Worm (Caenorhabditis elegans) whole organism, young adult: ENCODE results near the gene zip-8.

Experiments
- B0336.3 ChIP-seq: fragments of 200-800 bp; sonication (Bioruptor generic); IDR thresholded peaks from 2 replicates; pipeline ENCODE4 v1.3.6; 2022; ENCODE audit warnings: missing genetic modification characterization, missing compliant biosample characterization
- C06A6.2 ChIP-seq: fragments of 200-800 bp; sonication (Bioruptor generic); conservative IDR thresholded peaks from 2 replicates; pipeline ENCODE4 v1.3.6; 2022; ENCODE audit warnings: missing genetic modification characterization, missing compliant biosample characterization
- C17E4.6 ChIP-seq: fragments of 200-800 bp; sonication (Bioruptor generic); IDR thresholded peaks from 2 replicates; pipeline ENCODE4 v1.3.6; 2022; ENCODE audit warnings: missing genetic modification reagents, missing genetic modification characterization, missing compliant biosample characterization
- F22D6.2 ChIP-seq: sonication (generic microtip); optimal IDR thresholded peaks from 2 replicates; lab custom pipeline; 2016; ENCODE audit warnings: mild to moderate bottlenecking, missing genetic modification characterization, missing compliant biosample characterization
- F33H1.4 ChIP-seq: fragments of 200-800 bp; sonication (Bioruptor generic); IDR thresholded peaks from 2 replicates; pipeline ENCODE4 v1.3.6; 2022; ENCODE audit warnings: missing genetic modification reagents, missing genetic modification characterization, missing compliant biosample characterization
- K12H6.12 ChIP-seq: fragments of 200-800 bp; sonication (Bioruptor generic); optimal IDR thresholded peaks from 2 replicates; lab custom pipeline; 2018; ENCODE audit warnings: mild to moderate bottlenecking, missing genetic modification characterization, missing compliant biosample characterization
- T07F8.4 ChIP-seq: sonication (generic microtip); optimal IDR thresholded peaks from 2 replicates; lab custom pipeline; 2016; ENCODE audit warnings: mild to moderate bottlenecking, missing genetic modification characterization, moderate library complexity, missing compliant biosample characterization
- T26A5.8 ChIP-seq: sonication (generic microtip); optimal IDR thresholded peaks from 2 replicates; lab custom pipeline; 2016; ENCODE audit warnings: missing genetic modification characterization, missing compliant biosample characterization
- Y53G8AR.9 ChIP-seq: fragments of 200-800 bp; sonication (Bioruptor generic); conservative IDR thresholded peaks from 2 replicates; pipeline ENCODE4 v1.3.6; 2022; ENCODE audit warnings: missing genetic modification reagents, missing genetic modification characterization, missing compliant biosample characterization
- Y79H2A.3 ChIP-seq: fragments of 200-800 bp; sonication (Bioruptor generic); conservative IDR thresholded peaks from 2 replicates; pipeline ENCODE4 v1.3.6; 2022; ENCODE audit warnings: missing genetic modification reagents, missing genetic modification characterization, missing compliant biosample characterization
- Y95B8A.8 ChIP-seq: fragments of 200-800 bp; sonication (Bioruptor generic); IDR thresholded peaks from 2 replicates; pipeline ENCODE4 v1.3.6; 2022; ENCODE audit warnings: missing genetic modification reagents, missing genetic modification characterization, missing compliant biosample characterization
- ama-1 ChIP-seq, 3 experiments: fragments of 150-350 bp in 1 of 3; sonication (generic microtip) in 2 of 3; optimal IDR thresholded peaks; 2 replicates each; lab custom pipeline; 2014 to 2018; ENCODE audit warnings: missing biosample characterization in 2 of 3, missing genetic modification characterization in 2 of 3, missing genetic modification reagents in 2 of 3
- bed-1 ChIP-seq: fragments of 200-800 bp; sonication (Bioruptor generic); IDR thresholded peaks from 2 replicates; pipeline ENCODE4 v1.3.6; 2022; ENCODE audit warnings: missing genetic modification reagents, missing genetic modification characterization, missing compliant biosample characterization
- cebp-1 ChIP-seq, 2 experiments: fragments of 200-800 bp in 1 of 2; sonication (Bioruptor generic) in 1 of 2; sonication (generic microtip) in 1 of 2; IDR thresholded peaks in 1 of 2; optimal IDR thresholded peaks in 1 of 2; 2 replicates each; pipeline versions ENCODE4 v1.3.6 to Lab custom; 2017 to 2022; ENCODE audit warnings: missing compliant biosample characterization in 2 of 2, missing genetic modification characterization in 2 of 2, mild to moderate bottlenecking in 1 of 2, missing genetic modification reagents in 1 of 2, moderate library complexity in 1 of 2
- ceh-100 ChIP-seq: fragments of 200-800 bp; sonication (Bioruptor generic); IDR thresholded peaks from 2 replicates; pipeline ENCODE4 v1.3.6; 2022; ENCODE audit warnings: missing genetic modification reagents, missing genetic modification characterization, missing compliant biosample characterization
- ceh-79 ChIP-seq: sonication (generic microtip); optimal IDR thresholded peaks from 2 replicates; lab custom pipeline; 2017; ENCODE audit warnings: mild to moderate bottlenecking, missing genetic modification characterization, missing compliant biosample characterization
- dox-1 ChIP-seq: fragments of 200-800 bp; sonication (Bioruptor generic); IDR thresholded peaks from 2 replicates; pipeline ENCODE4 v1.3.6; 2022; ENCODE audit warnings: missing genetic modification reagents, missing genetic modification characterization, missing compliant biosample characterization
- dpff-1 ChIP-seq: sonication (generic microtip); optimal IDR thresholded peaks from 2 replicates; lab custom pipeline; 2017; ENCODE audit warnings: mild to moderate bottlenecking, missing genetic modification characterization, missing compliant biosample characterization
- ets-4 ChIP-seq: fragments of 200-800 bp; sonication (Bioruptor generic); optimal IDR thresholded peaks from 2 replicates; lab custom pipeline; 2018; ENCODE audit warnings: mild to moderate bottlenecking, missing genetic modification characterization, missing compliant biosample characterization
- him-1 ChIP-seq: sonication (generic microtip); optimal IDR thresholded peaks from 2 replicates; lab custom pipeline; 2016; ENCODE audit warnings: missing genotype, missing genetic modification reagents, missing genetic modification characterization, missing compliant biosample characterization
- hmg-1.2 ChIP-seq: fragments of 200-800 bp; sonication (Bioruptor generic); IDR thresholded peaks from 2 replicates; pipeline ENCODE4 v1.3.6; 2022; ENCODE audit warnings: missing genetic modification reagents, missing genetic modification characterization, missing compliant biosample characterization
- hrde-1 ChIP-seq: sonication (generic microtip); optimal IDR thresholded peaks from 2 replicates; lab custom pipeline; 2016; ENCODE audit warnings: missing genetic modification characterization, mild to moderate bottlenecking, missing compliant biosample characterization, moderate library complexity, missing genotype, missing genetic modification reagents, borderline replicate concordance
- lin-26 ChIP-seq: fragments of 200-800 bp; sonication (Bioruptor generic); IDR thresholded peaks from 2 replicates; pipeline ENCODE4 v1.3.6; 2022; ENCODE audit warnings: missing genetic modification reagents, missing genetic modification characterization, missing compliant biosample characterization
- nfya-1 ChIP-seq: sonication (generic microtip); optimal IDR thresholded peaks from 2 replicates; lab custom pipeline; 2017; ENCODE audit warnings: antibody characterized with exemption, missing compliant biosample characterization, missing genetic modification characterization, borderline replicate concordance; ENCODE audit not compliant: insufficient read depth
- nhr-80 ChIP-seq: sonication (generic microtip); optimal IDR thresholded peaks from 2 replicates; lab custom pipeline; 2016; ENCODE audit warnings: missing genetic modification characterization, missing compliant biosample characterization
- nhr-90 ChIP-seq: sonication (generic microtip); optimal IDR thresholded peaks from 2 replicates; lab custom pipeline; 2016; ENCODE audit warnings: missing genotype, mild to moderate bottlenecking, missing genetic modification characterization, missing compliant biosample characterization
- pbrm-1 ChIP-seq: fragments of 200-800 bp; sonication (Bioruptor generic); IDR thresholded peaks from 2 replicates; pipeline ENCODE4 v1.3.6; 2022; ENCODE audit warnings: missing genetic modification reagents, missing genetic modification characterization, missing compliant biosample characterization
- snpc-1.3 ChIP-seq: sonication (generic microtip); optimal IDR thresholded peaks from 2 replicates; lab custom pipeline; 2017; ENCODE audit warnings: missing genetic modification characterization, mild to moderate bottlenecking, missing compliant biosample characterization, antibody characterized with exemption, moderate library complexity, missing genotype, missing genetic modification reagents; ENCODE audit not compliant: insufficient read depth
- snpc-3.4 ChIP-seq: sonication (generic microtip); optimal IDR thresholded peaks from 2 replicates; lab custom pipeline; 2017; ENCODE audit warnings: missing genetic modification characterization, mild to moderate bottlenecking, missing compliant biosample characterization, antibody characterized with exemption, moderate library complexity, missing genotype, missing genetic modification reagents
- snpc-4 ChIP-seq, 5 experiments: fragments of 150-350 bp in 1 of 5; sonication (generic microtip) in 4 of 5; optimal IDR thresholded peaks; 2 replicates each; lab custom pipeline; 2014 to 2018; ENCODE audit warnings: missing genetic modification characterization in 5 of 5, missing biosample characterization in 3 of 5, antibody characterized with exemption in 2 of 5, mild to moderate bottlenecking in 2 of 5, missing compliant biosample characterization in 2 of 5, missing genotype in 2 of 5, moderate library complexity in 2 of 5, missing genetic modification reagents in 1 of 5
- sptf-2 ChIP-seq: fragments of 200-800 bp; sonication (Bioruptor generic); optimal IDR thresholded peaks from 2 replicates; lab custom pipeline; 2018; ENCODE audit warnings: mild to moderate bottlenecking, missing genetic modification characterization, missing compliant biosample characterization
- tbp1 ChIP-seq: fragments of 200-800 bp; sonication (Bioruptor generic); optimal IDR thresholded peaks from 2 replicates; lab custom pipeline; 2018; ENCODE audit warnings: mild to moderate bottlenecking, missing genetic modification characterization, missing compliant biosample characterization
- tbx-9 ChIP-seq: sonication (generic microtip); optimal IDR thresholded peaks from 2 replicates; lab custom pipeline; 2016; ENCODE audit warnings: borderline replicate concordance, missing genetic modification characterization, inconsistent platforms, missing compliant biosample characterization
- unc-130 ChIP-seq: sonication (generic microtip); optimal IDR thresholded peaks from 2 replicates; lab custom pipeline; 2016; ENCODE audit warnings: missing genetic modification reagents, missing genetic modification characterization, missing compliant biosample characterization
- xnd-1 ChIP-seq: sonication (generic microtip); optimal IDR thresholded peaks from 2 replicates; lab custom pipeline; 2016; ENCODE audit warnings: missing genotype, missing genetic modification reagents, missing genetic modification characterization, missing compliant biosample characterization

zip-8 gene

ce11 chrIII:6444335-6444734 lies 34.4 kb upstream of the zip-8 start, which contains the start of gene C05D11.13 (continued):
- TF ChIP-seq snpc-3.4 (no peak), nhr-90 (tag; lab: Kevin White, UChicago) (no peak), lin-26 (0 out of 2 replicates have a peak, but pooled peaks have one; percentile 31), dox-1 (0 out of 2 replicates have a peak, but pooled peaks have one; percentile 32), F22D6.2 (tag; lab: Kevin White, UChicago) (no peak), K12H6.12 (tag; lab: Kevin White, UChicago) (peak; percentile 17), T07F8.4 (tag; lab: Kevin White, UChicago) (no peak), B0336.3 (peak; percentile 24; the same call in 1 of the 2 replicates), sptf-2 (GFP tag; lab: Kevin White, UChicago) (no peak), nhr-80 (peak; percentile 51), snpc-4 (GFP tag; optimal IDR thresholded peaks at IDR 0.05; lab: Kevin White, UChicago) (no peak), snpc-4 (tag; optimal IDR thresholded peaks at IDR 0.05; lab: Kevin White, UChicago) (peak in 3 of 4 experiments; percentile 1 to 32 (median 20)), tbp1 (GFP tag; lab: Kevin White, UChicago) (peak; percentile 25), F33H1.4 (GFP tag; lab: Robert Waterston, UW) (no peak), ama-1 (optimal IDR thresholded peaks at IDR 0.05; lab: Kevin White, UChicago) (no peak), ama-1 (GFP tag; optimal IDR thresholded peaks at IDR 0.05; lab: Kevin White, UChicago) (no peak), Y95B8A.8 (no peak), dpff-1 (tag; lab: Kevin White, UChicago) (no peak), hrde-1 (peak; percentile 18), cebp-1 (GFP tag; IDR thresholded peaks at IDR 0.05; lab: Robert Waterston, UW) (no peak), cebp-1 (tag; optimal IDR thresholded peaks at IDR 0.05; lab: Kevin White, UChicago) (peak; percentile 31), him-1 (tag; lab: Kevin White, UChicago) (no peak), C06A6.2 (GFP tag; lab: Robert Waterston, UW) (no peak), T26A5.8 (tag; lab: Kevin White, UChicago) (no peak), bed-1 (GFP tag; lab: Robert Waterston, UW) (no peak), hmg-1.2 (GFP tag; lab: Robert Waterston, UW) (peak; percentile 63; the same call in 1 of the 2 replicates), unc-130 (GFP tag; lab: Kevin White, UChicago) (no peak), C17E4.6 (GFP tag; lab: Robert Waterston, UW) (0 out of 2 replicates have a peak, but pooled peaks have one; percentile 19), snpc-1.3 (tag; lab: Kevin White, UChicago) (no peak)

ce11 chrIII:6446807-6447206 lies 31.9 kb upstream of the zip-8 start, which contains the start of gene let-721:
Gene let-721, minus strand, starts transcription at chrIII:6446907.
- TF ChIP-seq ceh-100 (GFP tag; lab: Robert Waterston, UW) (no peak), ets-4 (no peak), ceh-79 (tag; lab: Kevin White, UChicago) (no peak), Y53G8AR.9 (GFP tag; lab: Robert Waterston, UW) (no peak), cebp-1 (GFP tag; IDR thresholded peaks at IDR 0.05; lab: Robert Waterston, UW) (no peak), cebp-1 (tag; optimal IDR thresholded peaks at IDR 0.05; lab: Kevin White, UChicago) (no peak), Y79H2A.3 (GFP tag; lab: Robert Waterston, UW) (no peak), tbx-9 (tag; lab: Kevin White, UChicago) (no peak), pbrm-1 (no peak), xnd-1 (tag; lab: Kevin White, UChicago) (no peak), nfya-1 (no peak)
